Worm (Caenorhabditis elegans) whole organism, dauer: ENCODE results near the gene srt-5.

Experiments used
- unc-62 ChIP-seq: sonication (generic microtip); optimal IDR thresholded peaks from 2 replicates; lab custom pipeline; 2017; ENCODE audit warnings: missing biosample characterization, missing genetic modification reagents, missing genetic modification characterization

Gene srt-5

ce11 chrV:3032343-3032742 is 48.3 kb downstream of the srt-5 start, which contains the start of gene irld-38:
Gene irld-38, minus strand, starts transcription at chrV:3032443.
- TF ChIP-seq unc-62 = no peak
